Worm (Caenorhabditis elegans): ENCODE results near the gene imp-3.

The imp-3 gene

DNA sequence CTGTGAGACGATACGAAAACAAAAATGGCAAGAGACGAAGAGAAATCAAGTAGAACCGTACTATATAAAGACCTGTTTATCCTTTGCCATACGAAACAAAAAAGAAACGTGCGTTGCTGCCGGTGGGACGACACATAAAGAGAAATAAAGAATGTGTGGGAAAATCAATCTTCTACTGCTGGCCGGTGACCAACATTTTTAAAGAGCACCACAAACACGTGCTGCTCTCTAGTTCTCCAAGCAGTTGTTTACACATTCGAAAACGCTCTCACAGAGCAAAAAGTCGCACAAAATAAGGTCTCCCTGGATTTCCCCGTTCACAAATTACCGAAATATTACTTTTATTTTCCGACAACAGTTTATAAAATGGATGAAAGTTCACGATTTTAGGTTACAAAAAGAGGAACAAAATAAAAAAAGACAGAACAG is at the start of gene imp-3:
imp-3 (minus strand) TSS at position 93 of the 429 bp plus-strand sequence.
- 0 out of 2 replicates have a peak, but pooled peaks have one; percentile 22 for TF ChIP-seq lir-1 (GFP tag; conservative IDR thresholded peaks at IDR 0.05)
- no peak for TF ChIP-seq ztf-3 (GFP tag; optimal IDR thresholded peaks at IDR 0.05)
- peak; percentile 53 for TF ChIP-seq tlf-1 (GFP tag; optimal IDR thresholded peaks at IDR 0.05)
- no peak for TF ChIP-seq ccch-3 (GFP tag; optimal IDR thresholded peaks at IDR 0.05)
- peak; percentile 49 for TF ChIP-seq ceh-79 (tag; optimal IDR thresholded peaks at IDR 0.05)
- 0 out of 2 replicates have a peak, but pooled peaks have one; percentile 35 for TF ChIP-seq ztf-28 (GFP tag; IDR thresholded peaks at IDR 0.05)
- no peak for TF ChIP-seq D2030.7 (GFP tag; IDR thresholded peaks at IDR 0.05)
- TF ChIP-seq mcd-1 (GFP tag; IDR thresholded peaks at IDR 0.05): peak; percentile 73
- TF ChIP-seq F57A8.1 (GFP tag; optimal IDR thresholded peaks at IDR 0.05): no peak
- no peak for TF ChIP-seq nhr-179 (tag; optimal IDR thresholded peaks at IDR 0.05)
- TF ChIP-seq ceh-91 (GFP tag; IDR thresholded peaks at IDR 0.05): peak; percentile 15; the same call in 1 of the 2 replicates
- no peak for TF ChIP-seq T26A5.8 (tag; optimal IDR thresholded peaks at IDR 0.05)
- 0 out of 2 replicates have a peak, but pooled peaks have one; percentile 40 for TF ChIP-seq madf-3 (GFP tag; IDR thresholded peaks at IDR 0.05)
- no peak for TF ChIP-seq C06A6.2 (GFP tag; conservative IDR thresholded peaks at IDR 0.05)
- no peak for TF ChIP-seq rec-8 (tag; optimal IDR thresholded peaks at IDR 0.05)
- TF ChIP-seq cebp-1 (GFP tag; IDR thresholded peaks at IDR 0.05): no peak
- peak; percentile 76 for TF ChIP-seq cebp-1 (tag; optimal IDR thresholded peaks at IDR 0.05)
- no peak for TF ChIP-seq somi-1 (GFP tag; optimal IDR thresholded peaks at IDR 0.05)
- TF ChIP-seq lin-35 (GFP tag; optimal IDR thresholded peaks at IDR 0.05): peak in 1 of 3 experiments; percentile 65
- peak; percentile 62 for TF ChIP-seq pbrm-1 (GFP tag; IDR thresholded peaks at IDR 0.05)
- TF ChIP-seq F49E8.2 (tag; optimal IDR thresholded peaks at IDR 0.05; ENCODE audit: insufficient read depth): peak; percentile 81
- TF ChIP-seq gei-17 (GFP tag; optimal IDR thresholded peaks at IDR 0.05): peak; percentile 1
- no peak for TF ChIP-seq mes-4 (tag; optimal IDR thresholded peaks at IDR 0.05)
- TF ChIP-seq attf-5 (GFP tag; optimal IDR thresholded peaks at IDR 0.05): peak; percentile 74
- TF ChIP-seq dpff-1 (tag; optimal IDR thresholded peaks at IDR 0.05): peak; percentile 7
- no peak for TF ChIP-seq rpc-1 (optimal IDR thresholded peaks at IDR 0.05)
- TF ChIP-seq rpc-1 (tag; optimal IDR thresholded peaks at IDR 0.05): no peak
- TF ChIP-seq ztf-26 (tag; optimal IDR thresholded peaks at IDR 0.05): no peak
- no peak for TF ChIP-seq die-1 (tag; optimal IDR thresholded peaks at IDR 0.05)
- TF ChIP-seq B0336.3 (GFP tag; IDR thresholded peaks at IDR 0.05): peak; percentile 80
- TF ChIP-seq dox-1 (GFP tag; IDR thresholded peaks at IDR 0.05): peak; percentile 68; the same call in 1 of the 2 replicates
- peak; percentile 95 for TF ChIP-seq ama-1 (optimal IDR thresholded peaks at IDR 0.05)
- peak; percentile 51 to 81 for TF ChIP-seq ama-1 (GFP tag; optimal IDR thresholded peaks at IDR 0.05)
- peak; percentile 56; the same call in 1 of the 2 replicates for TF ChIP-seq Y56A3A.18 (GFP tag; IDR thresholded peaks at IDR 0.05)
- peak; percentile 70 for TF ChIP-seq hrde-1 (tag; optimal IDR thresholded peaks at IDR 0.05; ENCODE audit: borderline replicate concordance)
- peak; percentile 46; the same call in 1 of the 2 replicates for TF ChIP-seq rcor-1 (GFP tag; IDR thresholded peaks at IDR 0.05)
- no peak for TF ChIP-seq sptf-2 (GFP tag; optimal IDR thresholded peaks at IDR 0.05)
- TF ChIP-seq snpc-1.1 (tag; optimal IDR thresholded peaks at IDR 0.05; ENCODE audit: insufficient read depth): peak; percentile 19
- no peak for TF ChIP-seq mxl-1 (tag; optimal IDR thresholded peaks at IDR 0.05)
- no peak for TF ChIP-seq ztf-6 (GFP tag; IDR thresholded peaks at IDR 0.05)
- no peak for TF ChIP-seq T07F8.4 (tag; optimal IDR thresholded peaks at IDR 0.05)
- TF ChIP-seq ztf-25 (GFP tag; IDR thresholded peaks at IDR 0.05): 0 out of 2 replicates have a peak, but pooled peaks have one; percentile 66
- peak; percentile 69 for TF ChIP-seq F10E7.11 (tag; optimal IDR thresholded peaks at IDR 0.05)
- no peak for TF ChIP-seq lsy-27 (tag; optimal IDR thresholded peaks at IDR 0.05; ENCODE audit: borderline replicate concordance, insufficient read depth)
- TF ChIP-seq ceh-100 (GFP tag; IDR thresholded peaks at IDR 0.05): peak; percentile 60
- no peak for TF ChIP-seq bed-1 (GFP tag; IDR thresholded peaks at IDR 0.05)
- TF ChIP-seq cebp-2 (GFP tag; IDR thresholded peaks at IDR 0.05): no peak
- no peak for TF ChIP-seq nfya-2 (GFP tag; IDR thresholded peaks at IDR 0.05)
- TF ChIP-seq lin-26 (GFP tag; IDR thresholded peaks at IDR 0.05): peak; percentile 77
